Worm (Caenorhabditis elegans) whole organism, midembryonic: ENCODE results near the gene bath-39.

Source experiments
- T22C8.4 ChIP-seq: fragments of 200-800 bp; sonication (Bioruptor generic); IDR thresholded peaks from 2 replicates; pipeline ENCODE4 v1.3.6; 2022; ENCODE audit warnings: missing genetic modification characterization, missing compliant biosample characterization
- flt-1 ChIP-seq: fragments of 200-800 bp; sonication (Bioruptor generic); IDR thresholded peaks from 2 replicates; pipeline ENCODE4 v1.3.6; 2022; ENCODE audit warnings: missing genetic modification characterization, missing compliant biosample characterization
- klf-2 ChIP-seq: fragments of 200-800 bp; sonication (Bioruptor generic); conservative IDR thresholded peaks from 2 replicates; pipeline ENCODE4 v1.3.6; 2022; ENCODE audit warnings: missing genetic modification reagents, missing genetic modification characterization, missing compliant biosample characterization
- med-1 ChIP-seq: sonication (generic microtip); optimal IDR thresholded peaks from 2 replicates; lab custom pipeline; 2017; ENCODE audit warnings: missing genetic modification characterization, mild to moderate bottlenecking, missing compliant biosample characterization, antibody characterized with exemption, missing genetic modification reagents; ENCODE audit not compliant: insufficient read depth
- tab-1 ChIP-seq: fragments of 200-800 bp; sonication (Bioruptor generic); IDR thresholded peaks from 2 replicates; pipeline ENCODE4 v1.3.6; 2022; ENCODE audit warnings: missing genetic modification characterization, missing compliant biosample characterization
- ztf-23 ChIP-seq: fragments of 200-800 bp; sonication (Bioruptor generic); IDR thresholded peaks from 2 replicates; pipeline ENCODE4 v1.3.6; 2022; ENCODE audit warnings: missing genetic modification reagents, missing genetic modification characterization, missing compliant biosample characterization
- ztf-29 ChIP-seq: fragments of 200-800 bp; sonication (Bioruptor generic); IDR thresholded peaks from 2 replicates; pipeline ENCODE4 v1.3.6; 2022; ENCODE audit warnings: missing genetic modification reagents, missing genetic modification characterization, missing compliant biosample characterization

DNA sequence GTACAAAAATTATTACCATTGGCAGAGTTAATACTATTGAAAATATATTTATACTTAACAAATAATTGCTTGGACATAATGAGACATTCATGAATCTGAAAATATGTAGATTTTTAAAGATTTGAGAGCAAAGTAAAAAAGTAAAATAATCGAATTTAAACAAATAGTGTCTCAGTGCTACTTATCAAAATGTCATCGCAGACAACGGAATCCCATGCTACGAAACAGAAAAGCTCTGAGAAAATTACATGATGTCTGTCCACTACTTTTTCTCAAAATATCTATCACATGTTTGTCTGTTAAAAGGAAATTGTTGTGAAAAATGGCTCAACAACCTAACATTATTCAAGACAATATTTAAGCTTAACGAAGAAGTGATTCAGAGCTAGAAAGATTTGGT lies 25.1 kb downstream of the bath-39 start, which contains the start of gene T10G3.4:
- TF ChIP-seq flt-1 (GFP tag; lab: Robert Waterston, UW) (no peak), ztf-23 (GFP tag; lab: Robert Waterston, UW) (no peak), T22C8.4 (GFP tag; lab: Robert Waterston, UW) (no peak), ztf-29 (no peak), klf-2 (GFP tag; lab: Robert Waterston, UW) (no peak), med-1 (GFP tag; lab: Kevin White, UChicago) (no peak), tab-1 (GFP tag; lab: Robert Waterston, UW) (no peak)
